Fruit fly (Drosophila melanogaster): ENCODE data around the gene CG14722.

Gene CG14722

DNA sequence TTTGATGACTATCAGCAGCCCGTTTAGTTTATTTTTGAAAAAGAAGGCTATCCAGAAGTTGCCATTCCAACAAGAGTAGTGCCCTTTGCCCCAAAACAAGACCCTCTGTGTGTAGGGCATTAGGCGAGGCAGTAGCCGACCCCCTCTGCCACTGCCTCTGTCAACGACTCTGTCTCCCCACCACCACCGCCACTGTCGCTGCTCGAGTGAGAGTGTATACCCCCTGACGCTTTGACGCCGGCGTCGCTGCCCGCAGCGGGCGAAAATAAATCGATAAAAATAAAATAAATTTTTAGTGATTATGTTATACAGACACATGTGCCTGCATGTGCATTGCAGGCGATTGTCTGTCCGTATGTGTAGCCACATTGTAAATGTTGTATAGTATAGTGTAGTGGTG, 35.4 kb downstream of the CG14722 start (continued):
- TF ChIP-seq CG17385 (GFP tag; optimal IDR thresholded peaks at IDR 0.05) (no peak), CG2199 (GFP tag; IDR thresholded peaks at IDR 0.05) (peak; percentile 65; the same call in 2 of the 3 replicates), CG3163 (GFP tag; optimal IDR thresholded peaks at IDR 0.05) (no peak), CG9609 (GFP tag; optimal IDR thresholded peaks at IDR 0.05) (no peak), mam (GFP tag; optimal IDR thresholded peaks at IDR 0.05) (no peak), lab (GFP tag; optimal IDR thresholded peaks at IDR 0.05) (no peak), Kr (GFP tag; optimal IDR thresholded peaks at IDR 0.05) (no peak), H2.0 (GFP tag; IDR thresholded peaks at IDR 0.05) (no peak), Xrp1 (GFP tag; IDR thresholded peaks at IDR 0.05) (0 out of 2 replicates have a peak, but pooled peaks have one; percentile 13), CG31365 (tag; optimal IDR thresholded peaks at IDR 0.05) (no peak), cg (GFP tag; optimal IDR thresholded peaks at IDR 0.05) (peak; percentile 63), NFAT (GFP tag; IDR thresholded peaks at IDR 0.05) (no peak), so (GFP tag; IDR thresholded peaks at IDR 0.05) (no peak), CG2875 (GFP tag; optimal IDR thresholded peaks at IDR 0.05) (no peak), CG6175 (GFP tag; IDR thresholded peaks at IDR 0.05) (no peak), CG11456 (GFP tag; IDR thresholded peaks at IDR 0.05) (no peak; the same call in 2 of the 3 replicates), az2 (GFP tag; optimal IDR thresholded peaks at IDR 0.05) (no peak), sim (GFP tag; IDR thresholded peaks at IDR 0.05) (no peak), CTCF (GFP tag; optimal IDR thresholded peaks at IDR 0.05) (no peak), CG10543 (GFP tag; optimal IDR thresholded peaks at IDR 0.05) (no peak), Dp (GFP tag; optimal IDR thresholded peaks at IDR 0.05) (no peak), Dll (GFP tag; IDR thresholded peaks at IDR 0.05; ENCODE audit: partially characterized antibody) (0 out of 4 replicates have a peak, but pooled peaks have one; percentile 43), CG15514 (GFP tag; optimal IDR thresholded peaks at IDR 0.05) (no peak), ase (GFP tag; IDR thresholded peaks at IDR 0.05) (no peak), CG10979 (tag; optimal IDR thresholded peaks at IDR 0.05) (peak; percentile 9), nmo (GFP tag; optimal IDR thresholded peaks at IDR 0.05) (no peak), emc (GFP tag; optimal IDR thresholded peaks at IDR 0.05) (no peak), Sin3A (optimal IDR thresholded peaks at IDR 0.05) (no peak), sug (tag; optimal IDR thresholded peaks at IDR 0.05) (no peak), CG8944 (GFP tag; optimal IDR thresholded peaks at IDR 0.05) (no peak), fd96Cb (tag; optimal IDR thresholded peaks at IDR 0.05) (no peak), inv (GFP tag; IDR thresholded peaks at IDR 0.05; ENCODE audit: partially characterized antibody) (0 out of 2 replicates have a peak, but pooled peaks have one; percentile 11), fd3F (GFP tag; optimal IDR thresholded peaks at IDR 0.05) (no peak), HLH54F (GFP tag; optimal IDR thresholded peaks at IDR 0.05) (no peak), Sry-δ (GFP tag; optimal IDR thresholded peaks at IDR 0.05) (no peak), CG9817 (tag; optimal IDR thresholded peaks at IDR 0.05) (no peak), HmgZ (tag; optimal IDR thresholded peaks at IDR 0.05) (no peak), CG11723 (GFP tag; optimal IDR thresholded peaks at IDR 0.05) (no peak), CG5953 (GFP tag; IDR thresholded peaks at IDR 0.05) (no peak), ci (GFP tag; IDR thresholded peaks at IDR 0.05) (no peak; the same call in 2 of the 3 replicates), CG15479 (GFP tag; optimal IDR thresholded peaks at IDR 0.05) (no peak), CG3847 (GFP tag; IDR thresholded peaks at IDR 0.05) (no peak), vvl (GFP tag; IDR thresholded peaks at IDR 0.05) (peak; percentile 15; the same call in 1 of the 2 replicates), wor (GFP tag; IDR thresholded peaks at IDR 0.05) (no peak), CG9437 (GFP tag; optimal IDR thresholded peaks at IDR 0.05) (no peak), ash1 (GFP tag; optimal IDR thresholded peaks at IDR 0.05) (peak; percentile 5), CG12769 (tag; optimal IDR thresholded peaks at IDR 0.05) (no peak), CG14667 (GFP tag; IDR thresholded peaks at IDR 0.05) (no peak), CG3407 (GFP tag; optimal IDR thresholded peaks at IDR 0.05) (no peak), Adf1 (GFP tag; IDR thresholded peaks at IDR 0.05) (peak; percentile 92), vfl (GFP tag; optimal IDR thresholded peaks at IDR 0.05) (no peak), CG30403 (GFP tag; optimal IDR thresholded peaks at IDR 0.05) (peak; percentile 28), unpg (GFP tag; optimal IDR thresholded peaks at IDR 0.05) (no peak)
